Worm (Caenorhabditis elegans) whole organism, L1 larva: ENCODE data around the gene T09A5.5.
A peak's percentile ranks its signal among the peaks of the same experiment; 100 is the strongest.

Source experiments
- C04F5.9 ChIP-seq: sonication (generic microtip); optimal IDR thresholded peaks from 2 replicates; lab custom pipeline; 2016; ENCODE audit warnings: missing genetic modification characterization, missing compliant biosample characterization
- aly-2 ChIP-seq: fragments of 150-350 bp; optimal IDR thresholded peaks from 2 replicates; lab custom pipeline; 2014; ENCODE audit warnings: missing biosample characterization, missing genetic modification characterization
- blmp-1 ChIP-seq: fragments of 150-350 bp; optimal IDR thresholded peaks from 2 replicates; lab custom pipeline; 2014; ENCODE audit warnings: missing biosample characterization, missing genetic modification characterization
- ceh-82 ChIP-seq, 3 experiments: fragments of 150-350 bp in 1 of 3; sonication (generic microtip) in 2 of 3; optimal IDR thresholded peaks; 2 replicates each; lab custom pipeline; 2014 to 2017; ENCODE audit warnings: missing biosample characterization in 3 of 3, missing genetic modification characterization in 3 of 3
- dsc-1 ChIP-seq: sonication (generic microtip); optimal IDR thresholded peaks from 2 replicates; lab custom pipeline; 2016; ENCODE audit warnings: mild to moderate bottlenecking, missing genetic modification characterization, missing compliant biosample characterization
- efl-1 ChIP-seq, 4 experiments: fragments of 150-350 bp; optimal IDR thresholded peaks in 3 of 4; peaks in 1 of 4; 1 replicate in 1 of 4; 2 replicates in 3 of 4; lab custom pipeline; 2014; ENCODE audit warnings: missing biosample characterization in 2 of 4, missing genetic modification characterization in 2 of 4, missing genetic modification reagents in 2 of 4
- egl-13 ChIP-seq: sonication (generic microtip); optimal IDR thresholded peaks from 2 replicates; lab custom pipeline; 2016; ENCODE audit warnings: missing genotype, missing genetic modification reagents, missing genetic modification characterization, missing compliant biosample characterization
- egl-27 ChIP-seq, 2 experiments: fragments of 150-350 bp in 1 of 2; sonication (generic microtip); optimal IDR thresholded peaks; 3 replicates each; lab custom pipeline; 2017 to 2018; ENCODE audit warnings: missing biosample characterization in 2 of 2, missing genetic modification characterization in 2 of 2, missing genetic modification reagents in 2 of 2
- ets-5 ChIP-seq: fragments of 200-800 bp; sonication (Bioruptor generic); IDR thresholded peaks from 2 replicates; pipeline ENCODE4 v1.3.6; 2022; ENCODE audit warnings: missing genetic modification characterization, missing compliant biosample characterization
- fos-1 ChIP-seq: fragments of 150-350 bp; optimal IDR thresholded peaks from 2 replicates; lab custom pipeline; 2014; ENCODE audit warnings: missing biosample characterization, missing genetic modification characterization
- grh-1 ChIP-seq: fragments of 200-800 bp; sonication (Bioruptor generic); IDR thresholded peaks from 2 replicates; pipeline ENCODE4 v1.3.6; 2022; ENCODE audit warnings: missing genetic modification reagents, missing genetic modification characterization, missing compliant biosample characterization
- hlh-4 ChIP-seq: sonication (generic microtip); optimal IDR thresholded peaks from 2 replicates; lab custom pipeline; 2016; ENCODE audit warnings: mild to moderate bottlenecking, missing genetic modification characterization, missing compliant biosample characterization
- hpl-2 ChIP-seq: fragments of 150-350 bp; optimal IDR thresholded peaks from 2 replicates; lab custom pipeline; 2014; ENCODE audit warnings: missing biosample characterization, missing genetic modification reagents, missing genetic modification characterization
- irx-1 ChIP-seq: sonication (generic microtip); optimal IDR thresholded peaks from 2 replicates; lab custom pipeline; 2016; ENCODE audit warnings: missing genetic modification characterization, missing compliant biosample characterization
- isw-1 ChIP-seq: fragments of 200-800 bp; sonication (Bioruptor generic); IDR thresholded peaks from 2 replicates; pipeline ENCODE4 v1.3.6; 2022; ENCODE audit warnings: missing genetic modification characterization, missing compliant biosample characterization
- lin-14 ChIP-seq: fragments of 200-800 bp; sonication (Bioruptor generic); optimal IDR thresholded peaks from 2 replicates; lab custom pipeline; 2018; ENCODE audit warnings: mild to moderate bottlenecking, missing genetic modification characterization, moderate library complexity, missing compliant biosample characterization
- lin-15B ChIP-seq: fragments of 150-350 bp; sonication (generic microtip); optimal IDR thresholded peaks from 3 replicates; lab custom pipeline; 2014; ENCODE audit warnings: missing biosample characterization, missing genetic modification characterization
- lin-39 ChIP-seq: fragments of 150-350 bp; optimal IDR thresholded peaks from 2 replicates; lab custom pipeline; 2014; ENCODE audit warnings: missing biosample characterization, missing genetic modification reagents, missing genetic modification characterization
- lsy-2 ChIP-seq, 2 experiments: fragments of 150-350 bp; optimal IDR thresholded peaks; 2 replicates each; lab custom pipeline; 2014; ENCODE audit warnings: missing biosample characterization in 2 of 2, missing genetic modification characterization in 2 of 2
- mab-9 ChIP-seq: fragments of 200-800 bp; sonication (Bioruptor generic); IDR thresholded peaks from 2 replicates; pipeline ENCODE4 v1.3.6; 2022; ENCODE audit warnings: missing genetic modification reagents, missing genetic modification characterization, missing compliant biosample characterization
- mdl-1 ChIP-seq, 2 experiments: fragments of 150-350 bp; optimal IDR thresholded peaks; 2 replicates each; lab custom pipeline; 2014 to 2017; ENCODE audit warnings: missing biosample characterization in 2 of 2, missing genetic modification characterization in 2 of 2, inconsistent platforms in 1 of 2
- mep-1 ChIP-seq: fragments of 150-350 bp; optimal IDR thresholded peaks from 2 replicates; lab custom pipeline; 2014; ENCODE audit warnings: missing biosample characterization, missing genetic modification characterization
- nhr-19 ChIP-seq: fragments of 200-800 bp; sonication (Bioruptor generic); conservative IDR thresholded peaks from 2 replicates; pipeline ENCODE4 v1.3.6; 2022; ENCODE audit warnings: missing genetic modification characterization, missing compliant biosample characterization
- nhr-20 ChIP-seq: sonication (generic microtip); optimal IDR thresholded peaks from 2 replicates; lab custom pipeline; 2016; ENCODE audit warnings: mild to moderate bottlenecking, missing genetic modification characterization, missing compliant biosample characterization
- nhr-76 ChIP-seq: sonication (generic microtip); optimal IDR thresholded peaks from 2 replicates; lab custom pipeline; 2017; ENCODE audit warnings: missing biosample characterization, missing genetic modification characterization
- nhr-77 ChIP-seq: fragments of 150-350 bp; optimal IDR thresholded peaks from 2 replicates; lab custom pipeline; 2014; ENCODE audit warnings: missing biosample characterization, missing genetic modification characterization
- nhr-85 ChIP-seq: sonication (generic microtip); peaks from one replicate; lab custom pipeline; 2016; ENCODE audit warnings: missing genetic modification characterization, inconsistent platforms, missing compliant biosample characterization
- pqm-1 ChIP-seq: sonication (generic microtip); optimal IDR thresholded peaks from 3 replicates; lab custom pipeline; 2017; ENCODE audit warnings: missing biosample characterization, missing genetic modification characterization
- skn-1 ChIP-seq: fragments of 150-350 bp; optimal IDR thresholded peaks from 2 replicates; lab custom pipeline; 2014; ENCODE audit warnings: missing biosample characterization, missing genetic modification characterization
- snu-23 ChIP-seq: sonication (generic microtip); optimal IDR thresholded peaks from 2 replicates; lab custom pipeline; 2016; ENCODE audit warnings: missing genetic modification characterization, missing compliant biosample characterization
- swsn-7 ChIP-seq: sonication (generic microtip); optimal IDR thresholded peaks from 2 replicates; lab custom pipeline; 2016; ENCODE audit warnings: missing genetic modification characterization, missing compliant biosample characterization
- tbx-2 ChIP-seq: sonication (generic microtip); optimal IDR thresholded peaks from 2 replicates; lab custom pipeline; 2016; ENCODE audit warnings: missing genetic modification characterization, missing compliant biosample characterization
- unc-62 ChIP-seq: fragments of 150-350 bp; optimal IDR thresholded peaks from 2 replicates; lab custom pipeline; 2014; ENCODE audit warnings: missing biosample characterization, missing genetic modification reagents, missing genetic modification characterization
- xbp-1 ChIP-seq: sonication (generic microtip); optimal IDR thresholded peaks from 2 replicates; lab custom pipeline; 2016; ENCODE audit warnings: missing genetic modification characterization, missing compliant biosample characterization

Gene T09A5.5

ce11 chrII:7853679-7854078, at the start of gene T09A5.5:
Gene T09A5.5 (minus strand): TSS chrII:7853779.
- no peak for TF ChIP-seq nhr-20 (tag; lab: Kevin White, UChicago)
- TF ChIP-seq egl-27 (tag; optimal IDR thresholded peaks at IDR 0.05; lab: Kevin White, UChicago) = no peak
- TF ChIP-seq grh-1 = no peak
- TF ChIP-seq ets-5 (GFP tag; lab: Robert Waterston, UW) = no peak
- TF ChIP-seq mdl-1 (tag; optimal IDR thresholded peaks at IDR 0.05; lab: Kevin White, UChicago) = no peak
- TF ChIP-seq nhr-85 = no peak
- TF ChIP-seq nhr-77 (tag; lab: Kevin White, UChicago) = no peak

DNA sequence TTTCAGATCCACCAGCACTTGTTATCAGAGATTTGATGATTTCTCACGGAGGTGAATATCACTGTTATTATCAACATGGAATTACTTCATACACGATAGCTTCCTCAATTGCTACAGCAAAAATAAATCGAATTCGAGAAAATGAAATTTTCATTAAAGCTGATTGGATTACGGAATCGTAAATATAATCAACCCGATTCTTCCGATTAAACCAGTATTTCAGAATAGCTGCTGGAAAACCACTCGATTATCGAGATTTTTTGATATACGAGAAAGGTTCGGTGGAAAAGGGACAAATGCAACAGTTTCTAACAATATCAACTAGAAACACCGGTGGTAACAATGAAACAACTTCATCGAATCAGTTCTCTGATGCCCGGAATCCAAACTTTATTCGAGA, 48.4 kb upstream of the T09A5.5 start:
- TF ChIP-seq efl-1 (optimal IDR thresholded peaks at IDR 0.05; lab: Kevin White, UChicago) = no peak
- peak in 1 of 2 experiments; percentile 90 for TF ChIP-seq efl-1 (GFP tag; optimal IDR thresholded peaks at IDR 0.05 in 1 of 2; lab: Kevin White, UChicago)
- no peak for TF ChIP-seq mep-1 (tag; lab: Kevin White, UChicago)

ce11 chrII:7900762-7901161, 47.2 kb upstream of the T09A5.5 start:
- TF ChIP-seq dsc-1 (tag; lab: Kevin White, UChicago) (no peak), ceh-82 (tag; optimal IDR thresholded peaks at IDR 0.05; lab: Kevin White, UChicago) (no peak), nhr-20 (tag; lab: Kevin White, UChicago) (no peak), nhr-76 (tag; lab: Kevin White, UChicago) (no peak), pqm-1 (no peak), lin-39 (tag; lab: Kevin White, UChicago) (no peak), skn-1 (no peak), hpl-2 (GFP tag; lab: Kevin White, UChicago) (no peak), tbx-2 (tag; lab: Kevin White, UChicago) (no peak), ets-5 (GFP tag; lab: Robert Waterston, UW) (no peak), egl-13 (no peak), snu-23 (GFP tag; lab: Kevin White, UChicago) (no peak), egl-27 (tag; optimal IDR thresholded peaks at IDR 0.05; lab: Kevin White, UChicago) (no peak), mab-9 (GFP tag; lab: Robert Waterston, UW) (no peak), hlh-4 (no peak), lin-14 (GFP tag; lab: Kevin White, UChicago) (no peak), isw-1 (GFP tag; lab: Robert Waterston, UW) (no peak)
- TF ChIP-seq, all 84 proteins: peak for 0

- TF ChIP-seq efl-1 (optimal IDR thresholded peaks at IDR 0.05; lab: Kevin White, UChicago) = no peak
- peak in 1 of 2 experiments; percentile 65 for TF ChIP-seq efl-1 (GFP tag; optimal IDR thresholded peaks at IDR 0.05 in 1 of 2; lab: Kevin White, UChicago)
- peak; percentile 59 for TF ChIP-seq aly-2
- TF ChIP-seq ceh-82 (tag; optimal IDR thresholded peaks at IDR 0.05; lab: Kevin White, UChicago) = no peak
- TF ChIP-seq lin-14 (GFP tag; lab: Kevin White, UChicago) = peak; percentile 31
- TF ChIP-seq, all 84 proteins: peak for 3
Observed at ce11 chrII:7900190-7900672, 46.7 kb upstream of the T09A5.5 start, which contains the start of gene rev-1. Gene rev-1 (plus strand): TSS chrII:7900622.

ce11 chrII:7895190-7895589, 41.6 kb upstream of the T09A5.5 start:
- TF ChIP-seq lin-15B (tag; lab: Kevin White, UChicago) (no peak), aly-2 (no peak), blmp-1 (tag; lab: Kevin White, UChicago) (peak; percentile 84), irx-1 (tag; lab: Kevin White, UChicago) (no peak), grh-1 (no peak), lin-14 (GFP tag; lab: Kevin White, UChicago) (peak; percentile 27), xbp-1 (no peak), hlh-4 (no peak), fos-1 (tag; lab: Kevin White, UChicago) (no peak), lsy-2 (tag; optimal IDR thresholded peaks at IDR 0.05; lab: Kevin White, UChicago) (peak in 1 of 2 experiments; percentile 16), C04F5.9 (tag; lab: Kevin White, UChicago) (no peak), swsn-7 (tag; lab: Kevin White, UChicago) (no peak), unc-62 (GFP tag; lab: Kevin White, UChicago) (no peak), skn-1 (no peak), nhr-19 (GFP tag; lab: Robert Waterston, UW) (0 out of 2 replicates have a peak, but pooled peaks have one; percentile 6)
